Fruit fly (Drosophila melanogaster): ENCODE measurements around the gene rsh.

Gene rsh

dm6 chrX:13094085-13094764, 105.8 kb downstream of the rsh start, which contains the start of gene CG2200 (continued):
- TF ChIP-seq Aef1 (GFP tag; IDR thresholded peaks at IDR 0.05) = no peak
- TF ChIP-seq insv (GFP tag; optimal IDR thresholded peaks at IDR 0.05) = no peak
- no peak for TF ChIP-seq org-1 (GFP tag; optimal IDR thresholded peaks at IDR 0.05)
- TF ChIP-seq klu (GFP tag; IDR thresholded peaks at IDR 0.05) = no peak
- TF ChIP-seq fru (optimal IDR thresholded peaks at IDR 0.05) = no peak
- TF ChIP-seq CG18599 (GFP tag; optimal IDR thresholded peaks at IDR 0.05) = peak; percentile 56
- no peak for TF ChIP-seq Gug (GFP tag; IDR thresholded peaks at IDR 0.05)
- TF ChIP-seq CG12155 (GFP tag; optimal IDR thresholded peaks at IDR 0.05) = peak; percentile 26
- TF ChIP-seq CG16863 (GFP tag; optimal IDR thresholded peaks at IDR 0.05) = peak; percentile 5
- no peak for TF ChIP-seq CG18011 (GFP tag; optimal IDR thresholded peaks at IDR 0.05)
- TF ChIP-seq CG12071 (GFP tag; optimal IDR thresholded peaks at IDR 0.05) = peak; percentile 28
- peak; percentile 33; the same call in 1 of the 2 replicates for TF ChIP-seq NFAT (GFP tag; IDR thresholded peaks at IDR 0.05)
- peak; percentile 54; the same call in 2 of the 4 replicates for TF ChIP-seq chinmo (GFP tag; IDR thresholded peaks at IDR 0.05; ENCODE audit: partially characterized antibody)
- TF ChIP-seq CG42726 (GFP tag; IDR thresholded peaks at IDR 0.05; ENCODE audit: partially characterized antibody) = peak; percentile 38; the same call in 1 of the 2 replicates
- TF ChIP-seq CG2678 (tag; optimal IDR thresholded peaks at IDR 0.05) = peak; percentile 26
- no peak for TF ChIP-seq wor (GFP tag; IDR thresholded peaks at IDR 0.05)
- no peak for TF ChIP-seq CG12299 (tag; optimal IDR thresholded peaks at IDR 0.05)
- no peak for TF ChIP-seq h (optimal IDR thresholded peaks at IDR 0.05)
- TF ChIP-seq gfzf (GFP tag; optimal IDR thresholded peaks at IDR 0.05) = peak; percentile 12
- TF ChIP-seq cwo (GFP tag; optimal IDR thresholded peaks at IDR 0.05) = no peak
- peak; percentile 21 for TF ChIP-seq CG7839 (tag; optimal IDR thresholded peaks at IDR 0.05)
- peak; percentile 97 for TF ChIP-seq CG2116 (GFP tag; optimal IDR thresholded peaks at IDR 0.05)
- no peak for TF ChIP-seq aop (GFP tag; IDR thresholded peaks at IDR 0.05)
- no peak for TF ChIP-seq dati (GFP tag; IDR thresholded peaks at IDR 0.05)
- TF ChIP-seq Fer2 (tag; optimal IDR thresholded peaks at IDR 0.05) = no peak
- TF ChIP-seq CG17359 (tag; optimal IDR thresholded peaks at IDR 0.05) = peak; percentile 23
- TF ChIP-seq Neu2 (GFP tag; optimal IDR thresholded peaks at IDR 0.05; ENCODE audit: borderline replicate concordance) = no peak
- no peak for TF ChIP-seq Mad (GFP tag; optimal IDR thresholded peaks at IDR 0.05)
- peak; percentile 29 for TF ChIP-seq bcd (GFP tag; optimal IDR thresholded peaks at IDR 0.05)
- TF ChIP-seq ap (GFP tag; IDR thresholded peaks at IDR 0.05) = no peak
- TF ChIP-seq CG43689 (GFP tag; IDR thresholded peaks at IDR 0.05) = no peak
- TF ChIP-seq ind (GFP tag; optimal IDR thresholded peaks at IDR 0.05) = peak; percentile 25
- no peak for TF ChIP-seq CG6254 (GFP tag; optimal IDR thresholded peaks at IDR 0.05)
- peak; percentile 32; the same call in 1 of the 2 replicates for TF ChIP-seq CG10366 (GFP tag; IDR thresholded peaks at IDR 0.05)
- no peak; the same call in 1 of the 2 replicates for TF ChIP-seq Ptx1 (GFP tag; IDR thresholded peaks at IDR 0.05)
- TF ChIP-seq kay (GFP tag; optimal IDR thresholded peaks at IDR 0.05) = no peak
- no peak for TF ChIP-seq CG15696 (tag; optimal IDR thresholded peaks at IDR 0.05)
- TF ChIP-seq ato (GFP tag; IDR thresholded peaks at IDR 0.05; ENCODE audit: partially characterized antibody) = peak; percentile 84
- TF ChIP-seq zf30C (GFP tag; optimal IDR thresholded peaks at IDR 0.05) = no peak
- no peak for TF ChIP-seq scrt (GFP tag; optimal IDR thresholded peaks at IDR 0.05)
- TF ChIP-seq CG18764 (GFP tag; optimal IDR thresholded peaks at IDR 0.05) = no peak
- no peak for TF ChIP-seq CG11560 (tag; IDR thresholded peaks at IDR 0.05)
- TF ChIP-seq CG5180 (GFP tag; optimal IDR thresholded peaks at IDR 0.05) = no peak
- TF ChIP-seq Xbp1 (GFP tag; optimal IDR thresholded peaks at IDR 0.05) = peak; percentile 52
- TF ChIP-seq trh (GFP tag; optimal IDR thresholded peaks at IDR 0.05) = no peak
- peak; percentile 35 for TF ChIP-seq Ets97D (GFP tag; optimal IDR thresholded peaks at IDR 0.05)
- TF ChIP-seq CG10462 (GFP tag; optimal IDR thresholded peaks at IDR 0.05) = no peak
- TF ChIP-seq NK7.1 (GFP tag; optimal IDR thresholded peaks at IDR 0.05) = no peak
- 0 out of 2 replicates have a peak, but pooled peaks have one; percentile 35 for TF ChIP-seq sob (GFP tag; IDR thresholded peaks at IDR 0.05)
- no peak for TF ChIP-seq ERR (GFP tag; optimal IDR thresholded peaks at IDR 0.05)
